Worm (Caenorhabditis elegans): ENCODE data around the gene rcd-1.

The rcd-1 gene

DNA sequence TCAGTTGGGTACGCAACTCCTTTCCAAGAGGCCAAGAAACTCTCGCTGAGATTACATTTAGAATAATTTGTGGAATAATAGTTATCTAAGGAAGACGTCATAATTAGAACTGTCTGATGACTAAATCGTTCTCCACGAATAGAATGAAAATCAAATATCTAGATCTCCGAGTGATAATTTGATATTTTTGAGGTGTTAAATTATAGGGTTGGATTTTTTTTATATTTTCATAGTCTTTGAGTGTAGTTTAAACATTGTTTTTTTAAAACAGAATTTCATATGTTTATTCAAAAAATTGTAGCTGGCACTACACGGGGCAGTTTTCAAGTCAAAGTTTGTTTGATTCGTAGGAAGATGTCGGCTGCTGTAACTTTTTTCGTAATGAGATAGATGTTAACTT is 37.2 kb upstream of the rcd-1 start, which contains the start of gene srh-99:
Gene srh-99, minus strand, starts transcription at position 101 of the 400 bp plus-strand sequence.
- TF ChIP-seq unc-39 (tag; optimal IDR thresholded peaks at IDR 0.05) (no peak), snpc-4 (tag; optimal IDR thresholded peaks at IDR 0.05) (no peak), lin-15B (tag; optimal IDR thresholded peaks at IDR 0.05) (no peak), nhr-12 (tag; optimal IDR thresholded peaks at IDR 0.05) (no peak), egl-5 (tag; optimal IDR thresholded peaks at IDR 0.05) (no peak), ama-1 (optimal IDR thresholded peaks at IDR 0.05) (no peak), pqm-1 (tag; optimal IDR thresholded peaks at IDR 0.05) (no peak), elt-2 (tag; optimal IDR thresholded peaks at IDR 0.05) (no peak), R02D3.7 (tag; optimal IDR thresholded peaks at IDR 0.05) (no peak), skn-1 (tag; optimal IDR thresholded peaks at IDR 0.05) (no peak), mdl-1 (tag; optimal IDR thresholded peaks at IDR 0.05) (no peak), ceh-82 (tag; optimal IDR thresholded peaks at IDR 0.05) (no peak), aly-2 (tag; optimal IDR thresholded peaks at IDR 0.05) (no peak), sea-2 (GFP tag; optimal IDR thresholded peaks at IDR 0.05) (no peak), ceh-28 (tag; optimal IDR thresholded peaks at IDR 0.05) (no peak), ceh-16 (tag; optimal IDR thresholded peaks at IDR 0.05) (no peak), elt-3 (tag; optimal IDR thresholded peaks at IDR 0.05) (no peak), ZK546.5 (tag; optimal IDR thresholded peaks at IDR 0.05) (no peak)

DNA sequence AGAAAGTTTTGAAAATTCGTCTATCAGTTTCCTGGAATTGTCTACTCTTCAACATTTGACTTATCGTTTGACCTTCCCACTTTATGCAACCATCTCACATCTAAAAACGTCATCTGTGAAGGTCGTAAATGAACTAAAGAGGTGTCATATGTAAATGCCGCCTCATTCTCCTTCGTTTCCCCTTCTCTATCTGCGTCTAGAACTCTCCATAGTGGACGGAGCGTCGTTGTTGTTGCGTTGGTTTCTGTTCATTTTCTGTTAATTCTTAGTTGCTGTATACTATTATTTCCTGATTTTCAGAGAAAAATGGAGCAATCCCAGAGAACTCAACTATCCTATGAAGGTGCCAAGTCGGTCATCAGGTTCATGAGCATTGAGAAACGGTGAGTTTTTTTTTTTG is 36.7 kb upstream of the rcd-1 start, which contains the start of gene fbxc-52:
Gene fbxc-52, plus strand, starts transcription at position 301 of the 400 bp plus-strand sequence.
- TF ChIP-seq nhr-237 (tag; optimal IDR thresholded peaks at IDR 0.05) (no peak), nhr-25 (tag; optimal IDR thresholded peaks at IDR 0.05) (peak; percentile 45), fkh-2 (tag; optimal IDR thresholded peaks at IDR 0.05) (no peak), nhr-28 (tag; optimal IDR thresholded peaks at IDR 0.05) (no peak), unc-39 (tag; optimal IDR thresholded peaks at IDR 0.05) (no peak), nhr-23 (tag; optimal IDR thresholded peaks at IDR 0.05) (no peak), lin-39 (tag; optimal IDR thresholded peaks at IDR 0.05) (no peak), nhr-11 (tag; optimal IDR thresholded peaks at IDR 0.05) (no peak)

DNA sequence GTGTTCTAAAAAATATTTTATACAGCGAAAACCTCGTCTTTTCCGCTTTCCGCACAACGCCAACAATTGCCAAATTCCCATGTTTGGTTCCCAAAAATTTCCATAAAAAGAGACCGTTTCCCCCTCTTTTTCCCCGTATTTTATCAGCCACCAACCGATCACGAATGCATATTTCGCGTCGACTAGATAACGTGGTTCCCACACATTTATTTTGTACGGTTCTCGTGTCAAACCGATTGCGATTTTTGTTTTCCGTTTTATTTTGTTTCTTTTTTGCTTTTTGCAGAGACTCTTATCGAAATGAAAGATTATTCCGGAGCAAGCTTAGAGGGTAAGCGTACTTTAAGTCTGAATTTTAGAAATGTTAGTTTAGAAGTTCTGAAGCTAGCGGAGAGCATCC is 32.7 kb upstream of the rcd-1 start, which contains the start of gene C46E10.3:
Gene C46E10.3, plus strand, starts transcription at position 301 of the 400 bp plus-strand sequence.
- TF ChIP-seq nhr-28 (tag; optimal IDR thresholded peaks at IDR 0.05) (no peak), lin-39 (tag; optimal IDR thresholded peaks at IDR 0.05) (no peak), ceh-28 (tag; optimal IDR thresholded peaks at IDR 0.05) (no peak), jun-1 (tag; optimal IDR thresholded peaks at IDR 0.05) (no peak), sea-2 (GFP tag; optimal IDR thresholded peaks at IDR 0.05) (no peak), nhr-67 (tag; optimal IDR thresholded peaks at IDR 0.05) (no peak), fkh-10 (GFP tag; optimal IDR thresholded peaks at IDR 0.05) (no peak), eor-1 (tag; optimal IDR thresholded peaks at IDR 0.05) (no peak)

DNA sequence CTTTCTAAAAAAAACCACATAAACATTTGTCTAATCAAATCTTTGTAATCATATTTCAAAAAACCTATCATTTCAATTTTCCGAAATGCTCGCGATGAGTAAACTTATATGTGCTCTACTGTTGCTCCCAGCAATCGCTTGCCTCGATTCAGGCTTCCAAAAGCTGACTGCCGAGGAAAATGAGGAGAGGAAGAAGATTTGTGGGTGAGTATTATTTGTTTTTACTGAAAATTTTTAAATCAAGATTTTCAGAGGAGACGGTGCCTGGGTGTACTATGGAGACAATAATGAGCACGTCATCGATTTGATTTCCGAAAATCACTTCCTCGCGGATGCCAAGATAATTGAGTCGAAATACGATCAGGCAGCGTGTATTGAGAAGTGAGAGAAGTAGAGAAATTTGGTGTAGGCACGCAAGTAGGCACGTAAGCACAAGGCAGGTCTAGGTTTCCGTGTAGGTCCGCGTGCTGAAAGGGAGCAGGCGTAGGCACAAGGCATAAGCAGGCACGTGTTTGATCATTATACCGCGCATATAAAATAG is 29.5 kb upstream of the rcd-1 start, which contains the start of gene C46E10.1:
Gene C46E10.1, plus strand, starts transcription at position 51 of the 541 bp plus-strand sequence.
- TF ChIP-seq nhr-76 (tag; optimal IDR thresholded peaks at IDR 0.05) = no peak
- TF ChIP-seq mml-1 (tag; optimal IDR thresholded peaks at IDR 0.05) = no peak
- no peak for TF ChIP-seq lsy-12 (tag; optimal IDR thresholded peaks at IDR 0.05)
- no peak for TF ChIP-seq zag-1 (tag; optimal IDR thresholded peaks at IDR 0.05)
- TF ChIP-seq pqm-1 (tag; optimal IDR thresholded peaks at IDR 0.05) = no peak
- no peak for TF ChIP-seq daf-12 (tag; optimal IDR thresholded peaks at IDR 0.05)
- no peak for TF ChIP-seq egl-27 (tag; optimal IDR thresholded peaks at IDR 0.05)
- no peak for TF ChIP-seq fkh-10 (GFP tag; optimal IDR thresholded peaks at IDR 0.05)

DNA sequence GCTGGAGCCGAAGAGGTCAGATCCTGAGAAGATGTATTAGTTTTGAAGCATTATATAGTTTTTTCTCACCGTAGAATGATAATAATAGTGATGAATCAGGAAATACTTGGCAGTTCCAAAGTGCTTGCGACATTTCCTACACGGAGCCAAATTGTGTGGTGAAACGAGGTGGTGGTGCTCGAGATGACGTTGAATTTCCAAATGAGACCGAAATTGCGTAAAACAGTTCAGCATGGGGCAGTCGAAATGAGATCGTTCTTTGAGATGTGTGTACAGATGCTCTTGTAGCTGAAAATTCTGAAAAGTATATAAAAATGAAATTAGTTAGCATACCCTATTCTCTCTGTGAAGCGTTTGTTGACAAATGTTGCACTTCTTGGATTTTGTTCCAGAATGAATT is 25.7 kb upstream of the rcd-1 start, which contains the start of gene C46E10.8:
Gene C46E10.8, minus strand, starts transcription at position 101 of the 400 bp plus-strand sequence.
- TF ChIP-seq aly-2 (tag; optimal IDR thresholded peaks at IDR 0.05) (no peak), nhr-76 (tag; optimal IDR thresholded peaks at IDR 0.05) (no peak), ztf-11 (tag; optimal IDR thresholded peaks at IDR 0.05) (no peak), lsy-12 (tag; optimal IDR thresholded peaks at IDR 0.05) (no peak), lin-39 (tag; optimal IDR thresholded peaks at IDR 0.05) (no peak), daf-12 (tag; optimal IDR thresholded peaks at IDR 0.05) (no peak), fkh-10 (GFP tag; optimal IDR thresholded peaks at IDR 0.05) (no peak), unc-39 (tag; optimal IDR thresholded peaks at IDR 0.05) (no peak), egl-5 (tag; optimal IDR thresholded peaks at IDR 0.05) (no peak), lin-15B (tag; optimal IDR thresholded peaks at IDR 0.05) (no peak)

Data from whole organism, L3 larva.